Fruit fly (Drosophila melanogaster): ENCODE measurements around the gene kon.

Gene kon

DNA sequence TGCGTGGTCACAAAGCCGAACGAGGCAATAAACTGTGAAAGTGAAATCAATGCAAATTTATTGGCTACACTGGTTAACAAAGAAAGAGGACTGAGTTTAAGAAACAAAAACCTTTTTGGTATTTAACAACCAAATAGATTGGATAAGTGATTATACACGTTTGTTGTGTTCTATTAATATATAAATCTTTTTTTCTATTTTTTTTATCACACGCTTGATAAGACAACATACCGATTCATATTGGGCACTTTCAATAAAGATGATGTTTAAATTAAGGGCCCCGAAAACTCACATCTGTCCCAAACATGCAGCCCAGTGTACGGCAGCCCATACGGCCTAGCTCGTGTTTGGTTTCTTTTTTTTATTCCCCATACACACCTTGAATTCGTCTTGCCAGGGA, 10.7 kb downstream of the kon start:
- TF ChIP-seq noc (tag; optimal IDR thresholded peaks at IDR 0.05), result no peak

DNA sequence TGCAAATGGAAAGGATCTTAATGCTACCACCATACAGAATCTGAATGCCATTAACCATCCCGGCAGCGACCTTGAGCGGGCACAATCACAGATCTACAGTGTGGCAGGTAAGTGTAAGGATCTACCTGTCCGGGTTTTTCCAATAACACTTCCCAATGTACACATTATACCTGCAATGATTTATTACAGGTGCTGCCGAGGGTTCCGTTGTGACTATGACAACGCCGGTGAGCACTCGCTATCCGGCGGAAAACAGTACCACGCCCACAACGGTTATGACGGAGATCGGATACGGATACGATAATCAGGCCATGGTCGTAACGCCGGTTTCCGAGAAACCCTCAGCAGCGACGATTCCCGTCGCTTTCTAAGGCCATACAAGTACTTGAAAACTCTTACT, 16.9 kb downstream of the kon start:
- no peak for TF ChIP-seq noc (tag; optimal IDR thresholded peaks at IDR 0.05)

DNA sequence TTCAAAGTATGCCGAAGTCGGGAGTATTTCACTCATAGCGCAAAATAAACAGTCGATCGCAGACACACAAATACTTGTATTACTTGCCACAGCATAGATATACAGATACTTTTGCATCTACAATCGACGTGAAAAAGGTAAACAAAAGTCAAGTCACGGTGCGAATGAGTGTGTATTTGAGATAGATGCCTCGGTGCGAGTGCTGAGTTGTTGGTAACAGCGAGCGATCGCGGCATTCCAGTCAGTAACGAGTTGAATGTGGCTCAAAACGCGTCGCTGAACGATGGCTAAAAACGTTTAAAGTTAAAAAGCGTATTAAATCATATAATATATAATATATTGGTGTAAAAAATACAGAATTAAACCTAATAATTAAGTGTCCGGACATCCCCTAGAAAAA, 18.6 kb downstream of the kon start, which contains the start of gene grnd:
grnd (plus strand) TSS at position 207 of the 400 bp plus-strand sequence.
- TF ChIP-seq noc (tag; optimal IDR thresholded peaks at IDR 0.05), result no peak

DNA sequence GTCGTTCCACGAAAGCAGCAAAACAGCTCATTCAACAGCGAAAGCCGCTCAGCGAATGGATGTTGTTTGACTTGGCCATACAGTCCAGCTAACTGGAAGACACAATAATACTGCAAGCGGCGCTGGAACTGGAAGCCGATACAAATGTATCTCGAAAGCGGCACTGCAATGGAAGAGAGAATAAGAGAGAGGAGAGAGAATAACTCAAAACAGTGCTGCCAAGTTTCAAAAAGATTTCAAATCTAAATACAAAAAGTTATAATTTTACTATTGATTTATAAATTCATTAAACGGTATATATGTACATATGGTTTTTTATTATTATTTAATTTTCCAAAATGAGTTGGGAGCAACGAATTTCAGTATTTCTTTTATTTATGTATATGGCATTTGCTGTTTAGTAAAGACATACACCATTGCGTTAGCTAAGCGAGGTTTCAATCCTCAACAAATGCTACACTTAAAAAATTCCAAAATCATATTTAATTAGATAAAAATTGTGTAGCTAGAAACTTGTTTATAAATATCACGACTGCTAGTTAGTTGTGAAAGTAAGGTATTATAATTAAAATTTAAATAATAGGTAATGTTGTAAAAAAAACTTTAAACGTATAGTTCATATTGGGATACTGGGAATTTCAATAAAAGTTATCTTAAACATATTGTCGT, 19.3 kb downstream of the kon start, which contains the start of gene CG10283:
CG10283 (minus strand) TSS at position 132 of the 669 bp plus-strand sequence.
- TF ChIP-seq noc (tag; optimal IDR thresholded peaks at IDR 0.05), result no peak

DNA sequence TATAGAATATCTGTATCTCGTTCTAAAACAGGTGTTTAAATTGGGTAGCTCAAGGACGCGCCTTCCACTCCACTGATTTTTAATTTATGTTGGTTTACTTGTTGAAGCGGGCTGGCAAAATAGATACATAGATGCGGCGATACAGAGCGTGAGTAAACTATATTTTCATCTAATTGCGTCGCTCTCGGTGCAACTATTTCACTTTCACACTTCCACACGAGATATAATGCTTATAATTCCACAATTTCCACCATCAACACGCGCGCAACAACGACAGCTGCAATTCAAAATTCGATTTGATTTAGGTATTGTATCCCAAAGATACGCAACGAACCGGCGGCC, 19.8 kb downstream of the kon start:
- no peak for TF ChIP-seq noc (tag; optimal IDR thresholded peaks at IDR 0.05)

DNA sequence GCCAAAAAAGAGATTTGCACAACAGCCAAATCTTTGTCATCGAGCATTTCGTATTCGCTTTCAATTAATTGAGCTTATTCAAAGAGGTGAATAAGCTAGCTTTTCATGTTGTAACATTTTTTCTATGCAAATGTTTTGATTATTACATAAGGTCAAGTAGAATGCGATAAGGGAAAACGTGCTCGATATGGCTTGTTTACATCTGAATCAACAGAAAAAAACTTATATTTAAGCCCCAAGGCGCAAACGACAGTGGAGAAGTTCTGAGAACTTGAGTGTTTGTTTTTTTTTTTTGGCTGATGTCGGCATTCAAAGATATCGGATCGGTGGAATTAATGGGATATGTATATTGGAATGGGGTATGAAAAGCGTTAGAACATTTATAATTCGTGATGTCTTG, 20.8 kb downstream of the kon start:
- TF ChIP-seq noc (tag; optimal IDR thresholded peaks at IDR 0.05), result no peak

DNA sequence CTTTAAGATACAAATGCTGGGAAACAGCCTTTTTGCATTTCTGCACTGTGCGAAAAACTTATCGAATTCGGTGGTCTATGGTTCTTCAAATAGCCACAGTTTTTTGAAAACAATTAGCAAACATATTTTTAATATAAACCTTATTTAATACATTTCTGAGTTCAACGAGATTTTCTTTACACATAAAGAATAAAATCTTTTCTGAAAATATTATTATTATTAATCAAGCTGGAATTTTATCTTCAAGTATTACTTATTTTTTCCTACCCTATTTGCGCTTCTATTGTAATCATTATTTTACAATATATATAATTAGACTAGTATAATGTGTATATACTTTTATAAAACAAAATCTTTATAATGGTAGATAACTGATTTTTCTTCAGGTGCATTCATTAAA, 21.6 kb downstream of the kon start:
- no peak for TF ChIP-seq noc (tag; optimal IDR thresholded peaks at IDR 0.05)

DNA sequence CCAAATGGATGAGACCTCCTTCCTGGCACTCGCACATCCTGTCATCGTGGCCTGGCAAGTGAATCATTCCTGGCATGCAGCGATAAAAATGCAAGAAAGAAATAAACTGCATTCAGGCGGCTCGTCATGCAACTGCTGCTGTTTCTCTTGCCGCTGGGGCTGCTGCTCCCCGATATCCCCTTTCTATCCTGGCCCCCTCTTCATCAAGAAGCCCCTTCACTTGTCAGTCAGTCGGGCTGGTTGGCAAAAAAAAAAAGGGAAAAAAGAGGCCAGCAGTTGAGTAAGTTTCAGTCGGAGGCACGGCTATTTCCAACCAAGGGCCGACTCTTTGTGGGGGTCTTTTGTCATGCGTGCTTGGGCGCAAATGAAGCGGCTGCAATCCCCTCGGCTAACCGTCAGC, 22.0 kb downstream of the kon start:
- TF ChIP-seq noc (tag; optimal IDR thresholded peaks at IDR 0.05), result no peak

DNA sequence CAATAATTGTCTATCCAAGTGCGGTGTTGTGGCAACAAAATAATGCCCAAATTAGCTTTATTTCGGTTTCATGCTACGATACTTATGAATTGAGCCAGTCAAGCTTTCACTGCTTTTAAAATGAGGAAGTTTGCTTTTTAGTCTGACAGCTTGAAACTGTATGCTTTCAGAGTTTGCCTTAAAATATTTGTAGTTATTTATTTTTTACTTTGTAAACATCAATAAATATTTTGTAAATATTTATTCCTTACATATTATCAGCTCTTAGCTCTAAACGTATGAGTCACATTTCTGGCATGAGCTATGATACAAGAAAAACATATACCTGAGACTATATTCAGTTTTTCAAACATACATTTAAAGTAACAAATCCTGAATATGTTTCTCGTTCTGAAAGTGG, 22.7 kb downstream of the kon start:
- TF ChIP-seq noc (tag; optimal IDR thresholded peaks at IDR 0.05), result no peak

DNA sequence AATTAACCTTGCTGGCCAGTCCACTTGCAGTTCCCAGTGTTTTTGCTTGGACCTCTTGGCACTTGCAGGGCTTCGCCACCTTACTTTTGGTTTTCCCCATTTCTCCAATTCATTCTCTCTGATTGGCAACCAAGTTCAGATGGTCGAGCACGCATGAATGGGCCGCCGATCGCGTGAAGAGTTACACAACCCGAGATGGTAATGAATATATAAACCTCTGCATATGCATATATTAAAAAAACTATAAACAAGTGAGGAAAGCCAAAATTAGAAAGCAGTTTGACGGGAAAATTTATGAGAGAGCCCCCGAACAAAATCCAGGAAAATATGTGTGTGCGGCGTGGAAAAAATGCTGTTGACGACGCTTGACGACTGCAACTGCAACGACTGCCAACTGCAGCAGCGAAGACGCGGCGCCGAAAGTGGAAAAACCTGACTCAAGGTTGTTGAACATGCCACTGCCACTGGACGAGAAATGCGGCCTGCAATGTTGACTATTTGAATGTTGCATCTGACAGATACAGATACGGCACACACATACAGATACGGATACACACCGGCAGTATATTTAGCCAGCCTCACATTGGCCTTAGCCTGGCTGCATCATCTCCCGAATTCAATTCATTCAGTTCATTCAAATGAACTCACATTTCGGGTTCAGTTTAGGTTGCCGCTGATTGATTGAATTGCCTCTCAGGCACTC, 23.3 kb downstream of the kon start:
- no peak for TF ChIP-seq noc (tag; optimal IDR thresholded peaks at IDR 0.05)

DNA sequence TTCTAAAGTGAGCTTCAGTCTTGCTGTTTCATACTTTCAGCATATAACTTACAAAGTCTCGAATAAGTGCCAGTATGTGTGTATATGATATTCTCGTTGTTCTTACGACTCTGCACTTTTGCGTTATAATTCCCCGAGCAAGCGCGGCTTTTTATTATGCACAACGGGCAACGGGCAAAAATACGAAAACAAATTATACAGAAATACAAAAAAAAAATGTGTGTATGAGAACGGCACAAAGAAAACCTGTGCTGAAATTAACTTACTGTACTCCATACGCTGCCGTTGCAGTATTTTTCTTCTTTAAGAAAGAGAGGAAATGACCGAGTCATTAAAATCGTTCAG, 24.6 kb downstream of the kon start:
- no peak for TF ChIP-seq noc (tag; optimal IDR thresholded peaks at IDR 0.05)

DNA sequence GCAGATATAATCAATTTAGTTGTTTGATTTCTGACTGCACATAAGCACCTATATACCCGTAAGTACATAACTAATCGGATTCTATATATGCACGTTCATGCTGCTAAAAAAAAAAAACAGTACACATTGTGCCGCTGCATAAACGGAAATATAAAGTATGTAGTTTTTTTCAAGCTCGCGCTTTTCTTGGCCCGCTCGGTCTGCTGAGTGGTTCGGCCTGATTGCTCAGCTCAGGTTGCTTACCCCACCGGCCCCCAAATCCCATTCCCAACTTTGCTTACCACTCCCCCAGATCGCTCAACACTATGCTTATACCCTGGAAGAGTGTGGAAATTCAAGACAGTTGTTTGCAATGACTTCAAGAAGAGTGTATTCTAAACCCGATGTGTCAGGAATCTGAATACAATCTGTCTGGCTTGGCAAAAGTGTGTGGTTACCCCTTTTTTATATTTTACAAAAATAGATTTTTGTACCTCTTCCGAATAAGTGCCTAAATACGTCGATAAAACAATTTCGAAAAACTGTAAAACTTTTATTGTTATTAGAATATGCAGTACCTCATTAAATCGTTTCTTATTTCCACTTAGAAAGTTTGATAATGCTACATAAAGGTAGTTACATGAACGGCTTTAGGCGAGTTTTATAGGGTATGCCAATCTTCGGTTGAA, 25.1 kb downstream of the kon start:
- no peak for TF ChIP-seq noc (tag; optimal IDR thresholded peaks at IDR 0.05)

DNA sequence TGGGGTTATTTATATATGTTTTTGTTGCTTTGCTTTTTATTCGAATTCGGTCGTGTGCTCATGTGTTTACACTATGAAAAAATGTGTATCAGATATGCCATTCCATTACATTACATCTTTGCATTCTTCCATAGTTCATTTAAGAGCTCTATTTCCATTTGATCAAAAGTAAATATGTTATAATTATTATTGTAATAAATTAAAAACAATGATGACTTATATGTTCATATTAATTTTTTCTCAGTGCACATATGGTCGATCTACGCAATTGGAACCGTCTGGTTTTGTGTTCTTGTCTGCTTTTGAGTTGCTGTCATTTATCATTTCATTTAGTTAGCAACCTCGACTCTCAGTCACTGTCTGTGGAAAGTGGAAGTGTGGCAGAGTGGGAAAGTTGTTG, 26.3 kb downstream of the kon start:
- TF ChIP-seq noc (tag; optimal IDR thresholded peaks at IDR 0.05), result no peak

DNA sequence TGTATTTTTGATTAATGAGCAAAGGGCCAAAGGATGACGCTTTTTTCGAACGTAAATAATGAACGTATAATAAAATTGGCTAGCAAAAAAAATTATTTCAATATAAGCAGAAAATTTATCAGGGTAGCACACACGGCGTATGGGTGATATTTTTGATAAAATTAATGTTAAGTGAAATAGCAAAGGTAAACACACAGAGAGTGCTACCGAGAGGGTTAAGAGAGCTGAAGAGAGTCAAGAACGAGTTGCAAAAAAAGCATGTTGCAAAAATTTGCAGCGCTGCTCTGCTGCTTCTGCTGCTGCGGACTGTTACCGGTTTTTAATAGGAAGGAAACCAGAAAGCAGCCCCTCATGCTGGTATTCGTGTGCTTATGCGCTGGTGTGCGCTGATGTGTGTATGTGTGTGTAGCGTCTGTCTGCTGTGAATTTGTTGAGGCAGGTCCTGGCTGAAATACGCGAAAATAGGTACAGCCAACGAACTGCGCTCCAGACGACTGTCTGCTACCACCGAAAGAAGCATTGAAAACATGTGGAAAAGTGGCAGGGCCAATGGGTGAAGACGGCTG, 34.2 kb downstream of the kon start:
- TF ChIP-seq noc (tag; optimal IDR thresholded peaks at IDR 0.05), result no peak

DNA sequence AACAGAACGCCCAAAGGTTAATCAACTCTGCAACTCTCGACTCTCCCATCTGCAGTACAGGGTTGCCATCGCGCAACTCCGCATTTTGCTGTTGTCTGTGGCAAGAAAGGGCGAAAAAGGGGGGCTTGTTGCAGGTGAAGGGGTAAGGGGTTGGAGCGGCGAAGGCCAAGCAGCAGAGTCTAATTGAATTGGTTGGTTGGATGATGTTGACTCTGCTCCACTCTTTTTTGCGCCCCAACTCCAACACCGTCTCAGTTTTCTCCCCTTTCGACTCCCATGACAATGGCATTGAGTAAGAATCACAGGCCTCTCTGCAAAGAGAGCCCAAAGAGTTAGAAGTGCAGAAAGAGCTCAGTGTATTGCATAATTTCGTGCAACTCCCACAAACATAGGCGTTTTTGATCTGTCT, 35.2 kb downstream of the kon start:
- no peak for TF ChIP-seq noc (tag; optimal IDR thresholded peaks at IDR 0.05)

DNA sequence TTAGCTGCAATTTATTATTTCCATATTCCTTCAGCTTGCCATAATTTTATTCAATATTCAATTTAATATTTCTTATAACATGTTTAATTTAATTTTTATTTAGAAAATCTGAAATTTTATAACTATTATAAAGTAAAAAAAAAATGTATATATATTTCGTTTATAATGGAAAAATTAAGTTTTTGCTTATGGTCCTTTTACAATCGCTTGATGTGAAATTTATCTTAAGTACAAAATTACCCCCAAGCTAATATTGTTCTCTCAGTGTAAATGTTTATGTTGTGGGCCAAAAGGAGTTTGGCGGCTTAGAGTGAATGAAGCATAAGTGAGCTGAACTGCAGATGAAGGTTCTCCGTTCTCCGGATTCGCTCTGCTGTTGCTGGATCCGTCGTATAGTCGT, 35.8 kb downstream of the kon start:
- no peak for TF ChIP-seq noc (tag; optimal IDR thresholded peaks at IDR 0.05)

DNA sequence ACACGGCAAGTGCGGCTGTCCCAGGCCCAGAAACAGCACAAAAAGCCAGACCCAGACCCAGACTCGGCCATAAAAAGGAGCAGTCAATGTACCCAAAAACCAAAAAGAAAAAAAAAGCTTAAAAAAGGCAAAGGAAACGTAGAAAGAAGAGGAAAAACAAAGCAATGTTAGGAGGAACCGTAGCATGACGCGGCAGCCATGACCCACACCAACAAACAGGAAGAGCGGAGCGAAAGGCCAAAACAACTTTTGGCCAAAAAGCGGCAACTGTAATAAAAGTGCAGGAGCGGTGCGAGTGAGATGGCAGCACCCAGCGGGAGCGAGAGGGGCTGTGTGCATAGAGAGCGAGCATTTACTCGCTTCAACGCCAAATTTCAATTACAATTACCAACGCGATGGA, 36.3 kb downstream of the kon start:
- TF ChIP-seq noc (tag; optimal IDR thresholded peaks at IDR 0.05), result no peak
